Worm (Caenorhabditis elegans): ENCODE results near the gene adbp-1.

adbp-1 gene

ce11 chrII:11492843-11493242 lies 48.9 kb downstream of the adbp-1 start, which contains the start of gene hacl-1:
Gene hacl-1 (minus strand): TSS chrII:11492963.
- TF ChIP-seq ceh-18 (tag; optimal IDR thresholded peaks at IDR 0.05) (no peak), pros-1 (tag; optimal IDR thresholded peaks at IDR 0.05) (no peak), pqm-1 (tag; optimal IDR thresholded peaks at IDR 0.05) (no peak), elt-2 (tag; optimal IDR thresholded peaks at IDR 0.05) (peak; percentile 27)

Data from whole organism, late embryonic.